Worm (Caenorhabditis elegans): Measurements from ENCODE around the gene K06A4.7.

The K06A4.7 gene

DNA sequence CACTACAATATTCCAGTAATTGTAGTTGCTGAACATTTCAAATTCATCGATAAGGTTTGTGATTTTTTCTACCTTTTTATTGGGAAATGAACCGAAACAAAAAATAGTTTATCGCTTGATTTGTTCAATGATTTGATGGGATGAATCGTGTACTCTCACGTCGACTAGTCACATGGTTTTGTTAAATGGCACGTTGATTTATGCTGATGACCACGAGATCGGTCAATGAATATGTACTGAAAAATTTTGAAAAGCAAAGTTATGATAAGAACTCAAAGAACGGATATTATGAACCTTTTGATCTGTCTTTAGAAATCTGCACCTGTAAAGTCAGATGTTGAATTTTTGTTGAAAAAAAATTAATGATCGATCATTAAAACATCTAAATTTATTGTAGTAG is 25.0 kb upstream of the K06A4.7 start:
- TF ChIP-seq daf-12 (tag; optimal IDR thresholded peaks at IDR 0.05) (no peak), ctbp-1 (GFP tag; IDR thresholded peaks at IDR 0.05) (no peak), dmd-6 (GFP tag; IDR thresholded peaks at IDR 0.05) (peak; percentile 84), nhr-25 (tag; optimal IDR thresholded peaks at IDR 0.05; ENCODE audit: borderline replicate concordance, insufficient read depth) (peak; percentile 46), F37D6.2 (tag; optimal IDR thresholded peaks at IDR 0.05) (no peak), dve-1 (tag; optimal IDR thresholded peaks at IDR 0.05; ENCODE audit: insufficient read depth) (peak; percentile 82), hlh-11 (tag; optimal IDR thresholded peaks at IDR 0.05) (peak; percentile 64), unc-62 (GFP tag; optimal IDR thresholded peaks at IDR 0.05 in 1 of 2) (peak in 1 of 2 experiments; percentile 99), unc-62 (tag; optimal IDR thresholded peaks at IDR 0.05) (no peak), hlh-30 (tag; optimal IDR thresholded peaks at IDR 0.05; ENCODE audit: insufficient read depth) (peak; percentile 83), T20F7.1 (GFP tag; optimal IDR thresholded peaks at IDR 0.05) (peak; percentile 3), aly-2 (tag; optimal IDR thresholded peaks at IDR 0.05) (no peak), nhr-28 (tag; optimal IDR thresholded peaks at IDR 0.05) (peak; percentile 97), ceh-20 (GFP tag; IDR thresholded peaks at IDR 0.05) (peak; percentile 69; the same call in 1 of the 2 replicates), rbr-2 (tag; optimal IDR thresholded peaks at IDR 0.05) (no peak), nhr-6 (tag; optimal IDR thresholded peaks at IDR 0.05) (peak; percentile 46), nhr-48 (tag; optimal IDR thresholded peaks at IDR 0.05) (peak; percentile 49), nhr-41 (GFP tag; IDR thresholded peaks at IDR 0.05) (no peak), nhr-76 (tag; optimal IDR thresholded peaks at IDR 0.05) (peak; percentile 12), mxl-3 (GFP tag; optimal IDR thresholded peaks at IDR 0.05) (peak; percentile 69), nhr-77 (tag; optimal IDR thresholded peaks at IDR 0.05) (peak; percentile 34), mdl-1 (tag; optimal IDR thresholded peaks at IDR 0.05) (peak in 1 of 2 experiments; percentile 65), lsy-2 (tag; optimal IDR thresholded peaks at IDR 0.05) (peak in 1 of 2 experiments; percentile 52), spr-3 (GFP tag; optimal IDR thresholded peaks at IDR 0.05) (no peak), ztf-11 (tag; optimal IDR thresholded peaks at IDR 0.05) (no peak), lin-15B (tag; optimal IDR thresholded peaks at IDR 0.05) (no peak), mep-1 (tag; optimal IDR thresholded peaks at IDR 0.05) (peak; percentile 42)

DNA sequence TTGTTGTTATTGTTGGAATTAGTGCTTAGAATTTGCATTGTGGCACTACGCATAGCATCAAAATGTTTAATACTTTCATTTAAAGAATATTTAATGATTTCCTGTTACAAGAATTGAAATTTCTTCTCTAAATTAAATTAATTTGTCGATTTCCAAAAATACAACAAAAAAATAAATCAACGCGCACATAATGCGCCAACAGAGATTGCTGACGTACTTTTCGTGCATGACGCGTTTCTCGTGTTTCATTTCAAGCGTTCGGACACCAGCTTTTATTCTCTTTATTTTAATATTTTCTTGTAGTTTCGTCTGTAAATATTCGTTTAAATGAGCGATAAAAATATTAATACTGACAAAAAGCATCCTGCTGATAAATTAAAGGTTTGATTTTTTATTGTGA is 22.3 kb upstream of the K06A4.7 start, which contains the start of gene eif-2Bdelta:
Gene eif-2Bdelta (plus strand): TSS at position 235 of the 400 bp plus-strand sequence.
- TF ChIP-seq rbr-2 (tag; optimal IDR thresholded peaks at IDR 0.05) = peak; percentile 45
- TF ChIP-seq madf-9 (GFP tag; conservative IDR thresholded peaks at IDR 0.05) = no peak
- no peak for TF ChIP-seq egl-43 (GFP tag; IDR thresholded peaks at IDR 0.05)
- TF ChIP-seq nhr-48 (tag; optimal IDR thresholded peaks at IDR 0.05) = peak; percentile 18
- no peak for TF ChIP-seq egl-27 (tag; optimal IDR thresholded peaks at IDR 0.05)
- TF ChIP-seq lsy-2 (tag; optimal IDR thresholded peaks at IDR 0.05) = peak in 1 of 2 experiments; percentile 66
- peak; percentile 69 for TF ChIP-seq dpl-1 (GFP tag; optimal IDR thresholded peaks at IDR 0.05)
- TF ChIP-seq hmg-1.1 (GFP tag; IDR thresholded peaks at IDR 0.05) = no peak
- TF ChIP-seq nhr-76 (tag; optimal IDR thresholded peaks at IDR 0.05) = no peak
- no peak for TF ChIP-seq pqm-1 (tag; optimal IDR thresholded peaks at IDR 0.05)
- TF ChIP-seq duxl-1 (tag; optimal IDR thresholded peaks at IDR 0.05; ENCODE audit: poor library complexity) = peak; percentile 7
- TF ChIP-seq nhr-102 (tag; optimal IDR thresholded peaks at IDR 0.05) = peak; percentile 49
- TF ChIP-seq mes-2 (tag; optimal IDR thresholded peaks at IDR 0.05; ENCODE audit: poor library complexity, severe bottlenecking) = peak; percentile 60
- TF ChIP-seq arid-1 (GFP tag; conservative IDR thresholded peaks at IDR 0.05) = 0 out of 2 replicates have a peak, but pooled peaks have one; percentile 10
- TF ChIP-seq jun-1 (tag; optimal IDR thresholded peaks at IDR 0.05) = no peak
- TF ChIP-seq hlh-30 (tag; optimal IDR thresholded peaks at IDR 0.05; ENCODE audit: insufficient read depth) = peak; percentile 10
- peak; percentile 47 for TF ChIP-seq lin-38 (GFP tag; IDR thresholded peaks at IDR 0.05)
- TF ChIP-seq dmd-6 (GFP tag; IDR thresholded peaks at IDR 0.05) = peak; percentile 38; the same call in 1 of the 2 replicates
- no peak for TF ChIP-seq daf-16 (GFP tag; optimal IDR thresholded peaks at IDR 0.05)
- peak; percentile 46 for TF ChIP-seq daf-16 (tag; optimal IDR thresholded peaks at IDR 0.05)
- TF ChIP-seq mep-1 (tag; optimal IDR thresholded peaks at IDR 0.05) = peak; percentile 36
- peak; percentile 47 for TF ChIP-seq dve-1 (tag; optimal IDR thresholded peaks at IDR 0.05; ENCODE audit: insufficient read depth)
- TF ChIP-seq hif-1 (tag; optimal IDR thresholded peaks at IDR 0.05) = no peak
- TF ChIP-seq zip-11 (GFP tag; IDR thresholded peaks at IDR 0.05) = no peak
- peak; percentile 23 for TF ChIP-seq ztf-7 (tag; optimal IDR thresholded peaks at IDR 0.05)

Measured in whole organism, L4 larva.